Worm (Caenorhabditis elegans) whole organism, L4 larva: ENCODE measurements around the gene C08D8.1.

Experiments
- aha-1 ChIP-seq: fragments of 150-350 bp; peaks from one replicate; lab custom pipeline; 2014; ENCODE audit warnings: missing biosample characterization, missing genetic modification characterization
- aly-2 ChIP-seq: sonication (generic microtip); optimal IDR thresholded peaks from 2 replicates; lab custom pipeline; 2018; ENCODE audit warnings: missing biosample characterization, missing genetic modification characterization
- ama-1 ChIP-seq: fragments of 150-350 bp; optimal IDR thresholded peaks from 2 replicates; lab custom pipeline; 2014; ENCODE audit warnings: inconsistent platforms, mixed read lengths
- fkh-10 ChIP-seq: fragments of 150-350 bp; optimal IDR thresholded peaks from 2 replicates; lab custom pipeline; 2014; ENCODE audit warnings: missing biosample characterization, missing genetic modification reagents, missing genetic modification characterization
- gei-8 ChIP-seq: fragments of 200-800 bp; sonication (Bioruptor generic); optimal IDR thresholded peaks from 2 replicates; lab custom pipeline; 2018; ENCODE audit warnings: mild to moderate bottlenecking, missing genetic modification characterization, missing compliant biosample characterization
- lin-1 ChIP-seq: fragments of 200-800 bp; sonication (Bioruptor generic); IDR thresholded peaks from 2 replicates; pipeline ENCODE4 v1.3.6; 2022; ENCODE audit warnings: missing genetic modification reagents, missing genetic modification characterization, missing compliant biosample characterization
- madf-5 ChIP-seq, 2 experiments: fragments of 200-800 bp; sonication (Bioruptor generic); IDR thresholded peaks; 2 replicates each; pipeline ENCODE4 v1.3.6; 2022; ENCODE audit warnings: missing compliant biosample characterization in 2 of 2, missing genetic modification characterization in 2 of 2
- nhr-10 ChIP-seq: fragments of 150-350 bp; optimal IDR thresholded peaks from 2 replicates; lab custom pipeline; 2014; ENCODE audit warnings: missing biosample characterization, missing genetic modification characterization
- nhr-28 ChIP-seq: fragments of 150-350 bp; optimal IDR thresholded peaks from 2 replicates; lab custom pipeline; 2014; ENCODE audit warnings: missing biosample characterization, missing genetic modification characterization
- skn-1 ChIP-seq: fragments of 150-350 bp; optimal IDR thresholded peaks from 2 replicates; lab custom pipeline; 2014; ENCODE audit warnings: missing biosample characterization, missing genetic modification characterization
- snpc-4 ChIP-seq: fragments of 150-350 bp; optimal IDR thresholded peaks from 2 replicates; lab custom pipeline; 2014; ENCODE audit warnings: missing biosample characterization, missing genetic modification characterization
- tag-97 ChIP-seq: fragments of 200-800 bp; sonication (Bioruptor generic); IDR thresholded peaks from 2 replicates; pipeline ENCODE4 v1.3.6; 2022; ENCODE audit warnings: missing genetic modification characterization, missing compliant biosample characterization
- ztf-11 ChIP-seq: fragments of 150-350 bp; optimal IDR thresholded peaks from 2 replicates; lab custom pipeline; 2014; ENCODE audit warnings: missing biosample characterization, missing genetic modification characterization

DNA sequence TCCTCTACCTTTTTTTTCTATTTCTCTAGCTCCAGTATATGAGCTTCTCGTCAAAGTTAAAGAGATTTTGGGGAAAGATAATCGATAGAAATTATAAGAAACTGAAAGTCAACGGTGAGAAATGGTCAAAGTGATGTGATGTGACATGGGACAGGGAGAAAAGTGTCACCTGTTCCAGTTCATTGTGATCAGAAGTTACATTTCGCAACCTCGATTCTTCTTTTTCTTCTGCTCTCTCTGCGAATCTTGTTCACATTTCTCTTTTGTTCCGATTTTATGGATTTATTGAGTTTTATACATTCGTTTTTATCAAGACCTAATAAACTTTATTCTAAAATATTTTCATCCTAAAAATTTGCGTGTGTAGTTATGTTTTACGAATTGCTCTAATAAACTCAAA, 9.9 kb upstream of the C08D8.1 start:
- TF ChIP-seq ama-1 (lab: Kevin White, UChicago) = no peak
- no peak for TF ChIP-seq aly-2 (tag; lab: Kevin White, UChicago)
- no peak for TF ChIP-seq tag-97 (GFP tag; lab: Robert Waterston, UW)
- TF ChIP-seq snpc-4 (tag; lab: Kevin White, UChicago) = no peak
- no peak for TF ChIP-seq fkh-10 (GFP tag; lab: Kevin White, UChicago)
- TF ChIP-seq nhr-10 = no peak
- TF ChIP-seq ztf-11 (tag; lab: Kevin White, UChicago) = no peak
- TF ChIP-seq skn-1 (tag; lab: Kevin White, UChicago) = no peak
- no peak for TF ChIP-seq lin-1
- no peak for TF ChIP-seq madf-5 (GFP tag; IDR thresholded peaks at IDR 0.05; lab: Robert Waterston, UW)
- no peak for TF ChIP-seq nhr-28 (tag; lab: Kevin White, UChicago)
- no peak for TF ChIP-seq aha-1 (tag; lab: Kevin White, UChicago)
- TF ChIP-seq gei-8 = no peak
